Worm (Caenorhabditis elegans): ENCODE results near the gene F21D9.11.

- TF ChIP-seq ztf-16 (tag; optimal IDR thresholded peaks at IDR 0.05) (no peak), unc-86 (tag; optimal IDR thresholded peaks at IDR 0.05) (no peak), ceh-22 (tag; optimal IDR thresholded peaks at IDR 0.05) (no peak), hlh-30 (tag; optimal IDR thresholded peaks at IDR 0.05; ENCODE audit: insufficient read depth) (no peak), pqm-1 (tag; optimal IDR thresholded peaks at IDR 0.05) (no peak), pha-4 (tag; optimal IDR thresholded peaks at IDR 0.05) (no peak)
Observed at ce11 chrV:19297510-19297909, 45.6 kb downstream of the F21D9.11 start, which contains the start of gene fbxb-60.
